2 fruit fly cellular contexts compared by ENCODE assay signal in genomic region chrX:18919422-18920029, dm6.
TF ChIP-seq lines count a peak whose summit lies in the region.

No protein-coding gene starts in this region.

TF ChIP-seq in whole organism, embryonic, 481 proteins besides CTCF, POLR2A, EP300 and RAD21 (continued from another document):
- TF ChIP-seq ttk (GFP tag; IDR thresholded peaks at IDR 0.05; lab: Robert Waterston, UW) (no peak), twi (tag; optimal IDR thresholded peaks at IDR 0.05; lab: Kevin White, UChicago) (no peak), CG14965 (GFP tag; optimal IDR thresholded peaks at IDR 0.05; lab: Kevin White, UChicago; ENCODE audit: borderline replicate concordance) (no peak), Dek (tag; optimal IDR thresholded peaks at IDR 0.05; lab: Kevin White, UChicago) (no peak), Jarid2 (GFP tag; optimal IDR thresholded peaks at IDR 0.05; lab: Kevin White, UChicago) (no peak), CG30020 (tag; optimal IDR thresholded peaks at IDR 0.05; lab: Kevin White, UChicago) (no peak), Aef1 (GFP tag; IDR thresholded peaks at IDR 0.05; lab: Robert Waterston, UW) (no peak), pros (GFP tag; optimal IDR thresholded peaks at IDR 0.05; lab: Kevin White, UChicago) (no peak), Pdp1 (GFP tag; optimal IDR thresholded peaks at IDR 0.05; lab: Kevin White, UChicago) (peak in 1 of 2 experiments; percentile 71), Hr51 (GFP tag; optimal IDR thresholded peaks at IDR 0.05; lab: Kevin White, UChicago) (peak in 1 of 2 experiments; percentile 3), Drgx (GFP tag; IDR thresholded peaks at IDR 0.05; lab: Robert Waterston, UW) (no peak), CG7987 (GFP tag; optimal IDR thresholded peaks at IDR 0.05; lab: Kevin White, UChicago) (no peak), Atf6 (GFP tag; IDR thresholded peaks at IDR 0.05; lab: Robert Waterston, UW) (no peak), CG4730 (GFP tag; IDR thresholded peaks at IDR 0.05; lab: Robert Waterston, UW) (no peak), Max (GFP tag; optimal IDR thresholded peaks at IDR 0.05; lab: Kevin White, UChicago) (no peak), CG14860 (GFP tag; IDR thresholded peaks at IDR 0.05; lab: Robert Waterston, UW; ENCODE audit: partially characterized antibody) (no peak), eve (GFP tag; optimal IDR thresholded peaks at IDR 0.05; lab: Kevin White, UChicago) (peak in 1 of 2 experiments; percentile 70), CG2678 (tag; optimal IDR thresholded peaks at IDR 0.05; lab: Kevin White, UChicago) (peak; percentile 12), phol (tag; optimal IDR thresholded peaks at IDR 0.05; lab: Kevin White, UChicago) (peak; percentile 24), Sox100B (GFP tag; optimal IDR thresholded peaks at IDR 0.05; lab: Kevin White, UChicago) (peak; percentile 25), Xrp1 (GFP tag; IDR thresholded peaks at IDR 0.05; lab: Robert Waterston, UW) (0 out of 2 replicates have a peak, but pooled peaks have one; percentile 11), CG3995 (GFP tag; optimal IDR thresholded peaks at IDR 0.05; lab: Kevin White, UChicago) (no peak), croc (GFP tag; conservative IDR thresholded peaks at IDR 0.05; lab: Robert Waterston, UW) (no peak), Sin3A (optimal IDR thresholded peaks at IDR 0.05; lab: Kevin White, UChicago) (no peak), CG2712 (tag; optimal IDR thresholded peaks at IDR 0.05; lab: Kevin White, UChicago) (peak; percentile 28), sens (GFP tag; lab: Kevin White, UChicago) (peak; percentile 72), CG17385 (GFP tag; optimal IDR thresholded peaks at IDR 0.05; lab: Kevin White, UChicago) (no peak), gcm (GFP tag; optimal IDR thresholded peaks at IDR 0.05; lab: Kevin White, UChicago) (no peak), NfI (GFP tag; optimal IDR thresholded peaks at IDR 0.05; lab: Kevin White, UChicago) (no peak), CG10979 (tag; optimal IDR thresholded peaks at IDR 0.05; lab: Kevin White, UChicago) (peak; percentile 4), CG1792 (GFP tag; optimal IDR thresholded peaks at IDR 0.05; lab: Kevin White, UChicago) (no peak), BEAF-32 (GFP tag; optimal IDR thresholded peaks at IDR 0.05; lab: Kevin White, UChicago) (no peak), tio (GFP tag; optimal IDR thresholded peaks at IDR 0.05; lab: Kevin White, UChicago) (peak; percentile 23), CG17612 (GFP tag; IDR thresholded peaks at IDR 0.05; lab: Robert Waterston, UW) (no peak), CG18262 (tag; optimal IDR thresholded peaks at IDR 0.05; lab: Kevin White, UChicago) (peak; percentile 46), CG14710 (tag; optimal IDR thresholded peaks at IDR 0.05; lab: Kevin White, UChicago) (peak; percentile 2), CG32532 (GFP tag; IDR thresholded peaks at IDR 0.05; lab: Robert Waterston, UW) (no peak), Sox102F (GFP tag; optimal IDR thresholded peaks at IDR 0.05; lab: Kevin White, UChicago) (peak; percentile 32), Doc3 (GFP tag; IDR thresholded peaks at IDR 0.05; lab: Robert Waterston, UW; ENCODE audit: partially characterized antibody) (no peak)
TF ChIP-seq in whole organism, embryonic: peak in this region for 27.

TF ChIP-seq in whole organism, prepupa, 60 proteins besides CTCF, POLR2A, EP300 and RAD21 (continued from another document):
- TF ChIP-seq svp (GFP tag; lab: Kevin White, UChicago) (peak; percentile 66), Hr39 (GFP tag; optimal IDR thresholded peaks at IDR 0.05; lab: Kevin White, UChicago) (peak; percentile 23), Ets96B (tag; optimal IDR thresholded peaks at IDR 0.05; lab: Kevin White, UChicago) (peak; percentile 12), CG3919 (GFP tag; optimal IDR thresholded peaks at IDR 0.05; lab: Kevin White, UChicago) (peak; percentile 16), fkh (GFP tag; optimal IDR thresholded peaks at IDR 0.05; lab: Kevin White, UChicago) (no peak), CG6276 (GFP tag; optimal IDR thresholded peaks at IDR 0.05; lab: Kevin White, UChicago) (no peak), Eip78C (GFP tag; lab: Kevin White, UChicago) (peak; percentile 82), spab (GFP tag; optimal IDR thresholded peaks at IDR 0.05; lab: Kevin White, UChicago) (peak; percentile 14), achi (GFP tag; optimal IDR thresholded peaks at IDR 0.05; lab: Kevin White, UChicago) (peak; percentile 40), Gug (GFP tag; IDR thresholded peaks at IDR 0.05; lab: Robert Waterston, UW) (no peak), Hr38 (GFP tag; optimal IDR thresholded peaks at IDR 0.05; lab: Kevin White, UChicago) (no peak), vri (GFP tag; optimal IDR thresholded peaks at IDR 0.05; lab: Kevin White, UChicago) (no peak)
